Fruit fly (Drosophila melanogaster) whole organism, adult: Measurements from ENCODE around the gene CG5646.

ENCODE experiments used
- CG11617 ChIP-seq: fragments of 200-800 bp; sonication (Bioruptor generic); optimal IDR thresholded peaks from 2 replicates; lab custom pipeline; 2017; ENCODE audit warnings: mild to moderate bottlenecking, missing biosample characterization, missing genetic modification reagents, missing genetic modification characterization
- CG12768 ChIP-seq: fragments of 200-800 bp; sonication (Bioruptor generic); optimal IDR thresholded peaks from 2 replicates; lab custom pipeline; 2017; ENCODE audit warnings: missing biosample characterization, missing genetic modification characterization, mild to moderate bottlenecking, moderate library complexity, missing genetic modification reagents
- CG14711 ChIP-seq: fragments of 200-800 bp; sonication (Bioruptor generic); optimal IDR thresholded peaks from 2 replicates; lab custom pipeline; 2018; ENCODE audit warnings: missing biosample characterization, mild to moderate bottlenecking, missing genetic modification characterization, moderate library complexity
- CG1620 ChIP-seq: fragments of 200-800 bp; sonication (Bioruptor generic); optimal IDR thresholded peaks from 2 replicates; lab custom pipeline; 2016; ENCODE audit warnings: missing biosample characterization, missing genetic modification characterization
- CG33017 ChIP-seq: fragments of 200-800 bp; sonication (Bioruptor generic); optimal IDR thresholded peaks from 2 replicates; lab custom pipeline; 2018; ENCODE audit warnings: missing biosample characterization, mild to moderate bottlenecking, missing genetic modification characterization, moderate library complexity
- CG5204 ChIP-seq: fragments of 200-800 bp; sonication (Bioruptor generic); optimal IDR thresholded peaks from 2 replicates; lab custom pipeline; 2016; ENCODE audit warnings: missing biosample characterization, missing genetic modification characterization
- CG7045 ChIP-seq: fragments of 200-800 bp; sonication (Bioruptor generic); optimal IDR thresholded peaks from 2 replicates; lab custom pipeline; 2017; ENCODE audit warnings: missing biosample characterization, mild to moderate bottlenecking, missing genetic modification characterization
- CG7101 ChIP-seq: fragments of 200-800 bp; sonication (Bioruptor generic); optimal IDR thresholded peaks from 2 replicates; lab custom pipeline; 2018; ENCODE audit warnings: missing biosample characterization, mild to moderate bottlenecking, missing genetic modification characterization, moderate library complexity
- Clk ChIP-seq: fragments of 200-800 bp; sonication (Bioruptor generic); optimal IDR thresholded peaks from 2 replicates; lab custom pipeline; 2017; ENCODE audit warnings: missing biosample characterization, missing genetic modification characterization
- Crg-1 ChIP-seq: fragments of 200-800 bp; sonication (Bioruptor generic); optimal IDR thresholded peaks from 2 replicates; lab custom pipeline; 2016; ENCODE audit warnings: missing biosample characterization, missing genetic modification characterization
- Hr96 ChIP-seq: fragments of 200-800 bp; sonication (Bioruptor generic); optimal IDR thresholded peaks from 2 replicates; lab custom pipeline; 2016; ENCODE audit warnings: missing biosample characterization, missing genetic modification characterization
- Mnt ChIP-seq: fragments of 200-800 bp; sonication (Bioruptor generic); optimal IDR thresholded peaks from 2 replicates; lab custom pipeline; 2016; ENCODE audit warnings: missing biosample characterization, mild to moderate bottlenecking, missing genetic modification characterization
- bab1 ChIP-seq: fragments of 200-800 bp; sonication (Bioruptor generic); optimal IDR thresholded peaks from 3 replicates; lab custom pipeline; 2019; ENCODE audit warnings: missing biosample characterization, mild to moderate bottlenecking, missing genetic modification characterization, moderate library complexity
- cic ChIP-seq: fragments of 200-800 bp; sonication (Bioruptor generic); optimal IDR thresholded peaks from 2 replicates; lab custom pipeline; 2017; ENCODE audit warnings: missing biosample characterization, mild to moderate bottlenecking, missing genetic modification characterization, moderate library complexity
- cnc ChIP-seq, 2 experiments: fragments of >200 bp; optimal IDR thresholded peaks; 2 replicates each; lab custom pipeline; 2017
- kay ChIP-seq: fragments of 200-800 bp; sonication (Bioruptor generic); peaks from one replicate; lab custom pipeline; 2016; ENCODE audit warnings: missing biosample characterization, missing genetic modification characterization, borderline replicate concordance
- ovo ChIP-seq: fragments of 200-800 bp; sonication (Bioruptor generic); optimal IDR thresholded peaks from 2 replicates; lab custom pipeline; 2016; ENCODE audit warnings: missing biosample characterization, missing genetic modification characterization
- pad ChIP-seq: fragments of 200-800 bp; sonication (Bioruptor generic); optimal IDR thresholded peaks from 3 replicates; lab custom pipeline; 2017; ENCODE audit warnings: missing biosample characterization, missing genetic modification characterization, mild to moderate bottlenecking, moderate library complexity, missing genetic modification reagents
- tj ChIP-seq: fragments of 200-800 bp; sonication (Bioruptor generic); optimal IDR thresholded peaks from 3 replicates; lab custom pipeline; 2017; ENCODE audit warnings: missing biosample characterization, mild to moderate bottlenecking, missing genetic modification characterization, moderate library complexity
- toe ChIP-seq: fragments of 200-800 bp; sonication (Bioruptor generic); optimal IDR thresholded peaks from 2 replicates; lab custom pipeline; 2016; ENCODE audit warnings: missing biosample characterization, missing genetic modification characterization

The CG5646 gene

DNA sequence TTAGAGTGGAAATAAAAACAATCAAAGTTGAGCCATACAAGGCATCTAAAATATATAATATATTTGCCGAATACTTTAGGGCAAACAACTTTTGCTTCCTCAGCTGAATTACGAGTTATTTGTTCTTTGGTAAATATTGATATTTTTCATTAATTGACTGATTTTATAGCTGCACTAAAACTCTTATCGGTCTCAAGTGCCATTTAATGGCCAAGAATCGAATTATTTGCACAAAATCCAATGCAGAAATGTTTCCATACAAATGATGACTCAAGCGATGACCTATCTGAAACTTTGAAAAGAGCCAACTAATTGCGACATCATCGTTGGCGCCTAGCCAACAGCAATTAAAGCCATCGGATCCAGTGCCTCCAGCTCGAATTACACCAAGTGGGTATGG is 7.7 kb downstream of the CG5646 start:
- TF ChIP-seq CG11617 (no peak), ovo (no peak), kay (GFP tag; lab: Kevin White, UChicago) (peak; percentile 80), cnc (optimal IDR thresholded peaks at IDR 0.05; lab: Kevin White, UChicago) (no peak), Crg-1 (GFP tag; lab: Kevin White, UChicago) (no peak), CG14711 (no peak), cic (GFP tag; lab: Kevin White, UChicago) (peak; percentile 85)

- TF ChIP-seq pad (GFP tag; lab: Kevin White, UChicago) (no peak), Hr96 (GFP tag; lab: Kevin White, UChicago) (no peak), CG5204 (GFP tag; lab: Kevin White, UChicago) (no peak), CG14711 (no peak), ovo (no peak), bab1 (no peak), cnc (optimal IDR thresholded peaks at IDR 0.05; lab: Kevin White, UChicago) (no peak), CG7101 (tag; lab: Kevin White, UChicago) (no peak), CG7045 (no peak), CG33017 (tag; lab: Kevin White, UChicago) (no peak), cic (GFP tag; lab: Kevin White, UChicago) (no peak), CG1620 (no peak), toe (GFP tag; lab: Kevin White, UChicago) (no peak), Clk (GFP tag; lab: Kevin White, UChicago) (no peak), Crg-1 (GFP tag; lab: Kevin White, UChicago) (no peak)
Observed at dm6 chr3R:27552710-27553109, 8.4 kb downstream of the CG5646 start.

DNA sequence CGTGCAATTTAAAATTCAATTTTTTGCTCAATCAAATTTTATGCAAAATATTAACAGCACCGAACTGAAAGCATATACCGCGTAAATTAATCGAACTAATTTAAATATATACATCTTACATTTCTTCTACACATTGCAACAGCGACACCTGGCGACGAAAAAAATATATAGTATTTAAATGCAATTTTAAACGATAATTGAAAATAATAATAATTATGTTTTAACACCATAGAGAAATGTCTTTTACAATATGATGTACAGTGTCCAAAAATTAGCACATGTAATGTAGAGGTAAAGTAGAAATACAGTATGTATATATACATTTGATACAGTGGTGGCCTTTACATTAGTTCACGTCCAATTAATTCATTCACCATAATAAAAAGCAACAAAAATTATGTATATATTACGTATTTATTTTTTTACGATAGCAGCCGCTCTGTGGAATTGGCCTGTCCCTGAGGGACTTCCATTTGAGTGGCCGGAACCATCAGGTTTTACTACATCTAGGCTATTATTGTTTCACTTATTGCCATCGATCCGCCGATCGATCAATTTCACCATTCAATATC is 13.7 kb downstream of the CG5646 start:
- TF ChIP-seq Clk (GFP tag; lab: Kevin White, UChicago) (no peak), kay (GFP tag; lab: Kevin White, UChicago) (no peak), toe (GFP tag; lab: Kevin White, UChicago) (no peak), ovo (no peak), bab1 (no peak), cic (GFP tag; lab: Kevin White, UChicago) (no peak), CG7045 (no peak), cnc (optimal IDR thresholded peaks at IDR 0.05; lab: Kevin White, UChicago) (no peak), CG7101 (tag; lab: Kevin White, UChicago) (no peak), CG1620 (no peak), Mnt (no peak), tj (GFP tag; lab: Kevin White, UChicago) (no peak), Crg-1 (GFP tag; lab: Kevin White, UChicago) (no peak), CG11617 (no peak), CG12768 (no peak), Hr96 (GFP tag; lab: Kevin White, UChicago) (no peak), CG33017 (tag; lab: Kevin White, UChicago) (no peak), CG5204 (GFP tag; lab: Kevin White, UChicago) (no peak)

dm6 chr3R:27545752-27546151 is 15.4 kb downstream of the CG5646 start, which contains the start of gene Gr98d:
Gene Gr98d, plus strand, starts transcription at chr3R:27546052.
- TF ChIP-seq CG33017 (tag; lab: Kevin White, UChicago) (no peak), tj (GFP tag; lab: Kevin White, UChicago) (no peak), toe (GFP tag; lab: Kevin White, UChicago) (no peak)

dm6 chr3R:27544143-27544542 is 17.0 kb downstream of the CG5646 start, which contains the start of gene Gr98c:
Gene Gr98c, plus strand, starts transcription at chr3R:27544443.
- TF ChIP-seq CG14711 (no peak), pad (GFP tag; lab: Kevin White, UChicago) (no peak)

DNA sequence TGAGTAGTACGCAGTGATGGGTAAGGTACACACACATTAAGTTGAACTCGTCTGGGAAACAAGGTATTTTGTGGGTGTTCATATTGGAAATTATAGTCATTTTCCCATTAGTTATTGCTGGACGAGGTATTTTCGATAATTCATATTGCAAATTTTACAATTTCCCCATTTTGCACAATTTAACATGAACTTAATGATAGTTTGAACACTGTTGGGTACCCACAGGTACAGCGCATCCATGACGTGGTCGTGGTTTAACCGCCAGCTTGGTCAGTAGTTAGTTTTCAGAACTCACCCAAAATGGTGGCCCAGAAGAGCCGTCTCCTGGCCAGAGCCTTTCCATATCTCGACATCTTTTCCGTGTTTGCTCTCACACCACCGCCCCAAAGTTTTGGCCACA is 18.9 kb downstream of the CG5646 start, which contains the start of gene Gr98b:
Gr98b (plus strand) TSS at position 301 of the 400 bp plus-strand sequence.
- no peak for TF ChIP-seq pad (GFP tag; lab: Kevin White, UChicago)

DNA sequence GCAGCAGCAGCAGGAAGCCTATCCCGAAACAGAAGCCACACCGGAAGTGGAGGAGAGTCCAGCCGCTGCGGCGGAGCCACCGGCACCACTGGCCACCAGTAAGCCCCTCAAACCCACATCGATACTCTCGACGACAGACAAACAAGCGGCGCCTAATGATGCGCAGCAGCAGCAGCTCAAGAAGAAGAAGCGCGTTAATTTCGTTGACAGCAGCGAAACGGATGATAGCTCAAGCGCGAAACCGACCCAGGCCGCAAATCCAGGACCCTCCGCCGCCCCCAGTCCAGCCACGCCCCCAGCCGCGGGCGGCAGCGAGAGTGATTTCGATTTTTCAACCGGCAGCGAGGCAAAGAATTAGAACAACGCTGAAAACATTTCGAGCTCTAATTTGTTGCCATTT is 27.9 kb downstream of the CG5646 start:
- TF ChIP-seq CG14711 (no peak), CG7101 (tag; lab: Kevin White, UChicago) (no peak), CG33017 (tag; lab: Kevin White, UChicago) (no peak), CG12768 (no peak), cic (GFP tag; lab: Kevin White, UChicago) (no peak), Clk (GFP tag; lab: Kevin White, UChicago) (no peak), Hr96 (GFP tag; lab: Kevin White, UChicago) (no peak), Crg-1 (GFP tag; lab: Kevin White, UChicago) (no peak), CG5204 (GFP tag; lab: Kevin White, UChicago) (no peak), Mnt (no peak), cnc (optimal IDR thresholded peaks at IDR 0.05; lab: Kevin White, UChicago) (no peak), ovo (no peak), CG7045 (no peak), pad (GFP tag; lab: Kevin White, UChicago) (no peak), CG1620 (no peak)
